Worm (Caenorhabditis elegans): Measurements from ENCODE around the gene srd-40.

DNA sequence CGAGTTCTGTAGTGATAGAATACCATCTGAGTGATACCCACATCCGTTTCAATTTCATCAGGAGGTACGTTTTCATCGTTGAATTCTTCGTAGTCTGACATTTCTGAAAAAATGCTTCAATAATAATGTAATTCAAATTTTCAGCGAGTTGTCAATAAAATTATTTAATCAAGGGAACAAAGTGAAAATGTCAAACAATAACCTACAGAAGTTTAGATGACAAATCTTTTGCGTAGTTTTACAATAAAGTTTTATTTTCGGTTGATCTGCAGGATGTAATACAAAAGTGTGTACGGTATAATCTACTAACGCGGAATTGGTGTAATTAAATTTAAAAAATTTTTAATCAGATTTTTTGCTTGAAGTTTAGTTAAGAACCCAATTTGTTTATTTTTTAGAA lies 35.3 kb upstream of the srd-40 start, which contains the start of gene C04B4.5:
- no peak for TF ChIP-seq nhr-77 (tag; optimal IDR thresholded peaks at IDR 0.05)
- TF ChIP-seq nhr-71 (tag; optimal IDR thresholded peaks at IDR 0.05), result no peak
- no peak for TF ChIP-seq C34B4.2 (tag; optimal IDR thresholded peaks at IDR 0.05)
- no peak for TF ChIP-seq ztf-11 (tag; optimal IDR thresholded peaks at IDR 0.05)
